Worm (Caenorhabditis elegans): Measurements from ENCODE around the gene nhr-9.

nhr-9 gene

ce11 chrIII:7072452-7072851, 22.8 kb upstream of the nhr-9 start, which contains the start of gene lin-37:
lin-37 (minus strand) TSS chrIII:7072552.
- TF ChIP-seq unc-98 (GFP tag; IDR thresholded peaks at IDR 0.05) (no peak), aha-1 (tag; optimal IDR thresholded peaks at IDR 0.05) (no peak), nhr-11 (tag; optimal IDR thresholded peaks at IDR 0.05) (no peak), lsy-2 (tag; optimal IDR thresholded peaks at IDR 0.05) (no peak), efl-3 (GFP tag; optimal IDR thresholded peaks at IDR 0.05) (no peak), ceh-82 (tag; optimal IDR thresholded peaks at IDR 0.05) (no peak), vab-15 (tag; optimal IDR thresholded peaks at IDR 0.05) (no peak), fkh-4 (tag; optimal IDR thresholded peaks at IDR 0.05; ENCODE audit: borderline replicate concordance) (no peak), nhr-237 (tag; optimal IDR thresholded peaks at IDR 0.05) (no peak), ceh-90 (tag; optimal IDR thresholded peaks at IDR 0.05) (no peak), F16B12.6 (tag; optimal IDR thresholded peaks at IDR 0.05) (no peak), nhr-71 (tag; optimal IDR thresholded peaks at IDR 0.05) (no peak), grh-1 (GFP tag; IDR thresholded peaks at IDR 0.05) (no peak), pqm-1 (tag; optimal IDR thresholded peaks at IDR 0.05) (no peak), fos-1 (tag; optimal IDR thresholded peaks at IDR 0.05) (no peak), fkh-8 (tag; optimal IDR thresholded peaks at IDR 0.05) (no peak), ceh-88 (GFP tag; IDR thresholded peaks at IDR 0.05) (no peak), sptf-1 (tag; optimal IDR thresholded peaks at IDR 0.05) (no peak), C34B4.2 (tag; optimal IDR thresholded peaks at IDR 0.05) (no peak)

ce11 chrIII:7073801-7074386, 21.4 kb upstream of the nhr-9 start, which contains the start of gene ZK418.5:
ZK418.5 (minus strand) TSS chrIII:7073851.
- TF ChIP-seq mdl-1 (tag; optimal IDR thresholded peaks at IDR 0.05) (peak in 1 of 2 experiments; percentile 11), efl-1 (optimal IDR thresholded peaks at IDR 0.05) (peak; percentile 97 to 99), efl-1 (GFP tag; optimal IDR thresholded peaks at IDR 0.05 in 1 of 2) (peak; percentile 97 to 100), mep-1 (tag; optimal IDR thresholded peaks at IDR 0.05) (peak; percentile 42), zip-4 (GFP tag; optimal IDR thresholded peaks at IDR 0.05) (no peak), C16A3.4 (tag; optimal IDR thresholded peaks at IDR 0.05) (peak; percentile 79), lsy-2 (tag; optimal IDR thresholded peaks at IDR 0.05) (peak; percentile 73 to 82), nhr-47 (tag; optimal IDR thresholded peaks at IDR 0.05) (peak; percentile 75), C34B4.2 (tag; optimal IDR thresholded peaks at IDR 0.05) (no peak), lin-15B (tag; optimal IDR thresholded peaks at IDR 0.05) (peak; percentile 27), efl-3 (GFP tag; optimal IDR thresholded peaks at IDR 0.05) (no peak), swsn-7 (tag; optimal IDR thresholded peaks at IDR 0.05) (peak; percentile 57), lin-13 (GFP tag; optimal IDR thresholded peaks at IDR 0.05) (peak; percentile 6), tbx-2 (tag; optimal IDR thresholded peaks at IDR 0.05) (peak; percentile 37), nhr-71 (tag; optimal IDR thresholded peaks at IDR 0.05) (peak; percentile 70), nhr-90 (tag; optimal IDR thresholded peaks at IDR 0.05; ENCODE audit: poor library complexity) (peak; percentile 45), rnt-1 (tag; optimal IDR thresholded peaks at IDR 0.05) (peak; percentile 78), lin-39 (tag; optimal IDR thresholded peaks at IDR 0.05) (peak; percentile 15), ztf-4 (tag; optimal IDR thresholded peaks at IDR 0.05) (no peak), F16B12.6 (tag; optimal IDR thresholded peaks at IDR 0.05) (peak; percentile 66), ceh-82 (tag; optimal IDR thresholded peaks at IDR 0.05) (peak; percentile 29 to 68 (median 42)), nhr-76 (tag; optimal IDR thresholded peaks at IDR 0.05) (no peak), xbp-1 (tag; optimal IDR thresholded peaks at IDR 0.05) (peak; percentile 45), nhr-85 (tag) (peak; percentile 58), dpl-1 (GFP tag; optimal IDR thresholded peaks at IDR 0.05) (peak; percentile 92 to 97 (median 96)), nhr-19 (GFP tag; conservative IDR thresholded peaks at IDR 0.05) (peak; percentile 55), mab-9 (GFP tag; IDR thresholded peaks at IDR 0.05) (no peak), nhr-20 (tag; optimal IDR thresholded peaks at IDR 0.05) (peak; percentile 48), blmp-1 (tag; optimal IDR thresholded peaks at IDR 0.05) (peak; percentile 6), lin-35 (GFP tag; optimal IDR thresholded peaks at IDR 0.05) (peak; percentile 97 to 99), snu-23 (GFP tag; optimal IDR thresholded peaks at IDR 0.05) (peak; percentile 54), aly-2 (tag; optimal IDR thresholded peaks at IDR 0.05) (peak; percentile 20), unc-86 (tag; optimal IDR thresholded peaks at IDR 0.05) (peak; percentile 36), skn-1 (tag; optimal IDR thresholded peaks at IDR 0.05) (peak; percentile 78), fkh-10 (GFP tag; optimal IDR thresholded peaks at IDR 0.05) (no peak), sox-4 (tag; optimal IDR thresholded peaks at IDR 0.05) (no peak), snpc-4 (tag; optimal IDR thresholded peaks at IDR 0.05) (peak; percentile 25), fos-1 (tag; optimal IDR thresholded peaks at IDR 0.05) (peak; percentile 30)
